Worm (Caenorhabditis elegans) whole organism, L4 larva: ENCODE data around the gene T02G5.3.

ENCODE experiments used
- D1046.2 ChIP-seq: fragments of 200-800 bp; sonication (Bioruptor generic); IDR thresholded peaks from 2 replicates; pipeline ENCODE4 v1.3.6; 2022; ENCODE audit warnings: missing genetic modification characterization, missing compliant biosample characterization
- F10B5.3 ChIP-seq: sonication (generic microtip); optimal IDR thresholded peaks from 2 replicates; lab custom pipeline; 2016; ENCODE audit warnings: mild to moderate bottlenecking, missing genetic modification characterization, missing compliant biosample characterization
- F26F4.8 ChIP-seq: fragments of 200-800 bp; sonication (Bioruptor generic); conservative IDR thresholded peaks from 2 replicates; pipeline ENCODE4 v1.3.6; 2022; ENCODE audit warnings: missing genetic modification characterization, missing compliant biosample characterization
- R02D3.7 ChIP-seq: fragments of 150-350 bp; sonication (generic microtip); optimal IDR thresholded peaks from 3 replicates; lab custom pipeline; 2014; ENCODE audit warnings: missing biosample characterization, missing genetic modification characterization
- T26A8.4 ChIP-seq: fragments of 200-800 bp; sonication (Bioruptor generic); IDR thresholded peaks from 2 replicates; pipeline ENCODE4 v1.3.6; 2022; ENCODE audit warnings: missing genetic modification characterization, missing compliant biosample characterization
- Y48G9A.11 ChIP-seq: fragments of 200-800 bp; sonication (Bioruptor generic); IDR thresholded peaks from 2 replicates; pipeline ENCODE4 v1.3.6; 2022; ENCODE audit warnings: missing genetic modification reagents, missing genetic modification characterization, missing compliant biosample characterization
- ZK337.2 ChIP-seq: fragments of 200-800 bp; sonication (Bioruptor generic); IDR thresholded peaks from 2 replicates; pipeline ENCODE4 v1.3.6; 2022; ENCODE audit warnings: missing genetic modification reagents, missing genetic modification characterization, missing compliant biosample characterization
- ZK546.5 ChIP-seq, 2 experiments: sonication (generic microtip); optimal IDR thresholded peaks; 2 replicates each; lab custom pipeline; 2017; ENCODE audit warnings: missing biosample characterization in 2 of 2, missing genetic modification characterization in 2 of 2
- aly-2 ChIP-seq: sonication (generic microtip); optimal IDR thresholded peaks from 2 replicates; lab custom pipeline; 2018; ENCODE audit warnings: missing biosample characterization, missing genetic modification characterization
- arid-1 ChIP-seq: fragments of 200-800 bp; sonication (Bioruptor generic); conservative IDR thresholded peaks from 2 replicates; pipeline ENCODE4 v1.3.6; 2022; ENCODE audit warnings: missing genetic modification reagents, missing genetic modification characterization, missing compliant biosample characterization
- ceh-44 ChIP-seq: fragments of 200-800 bp; sonication (Bioruptor generic); IDR thresholded peaks from 2 replicates; pipeline ENCODE4 v1.3.6; 2022; ENCODE audit warnings: missing genetic modification reagents, missing genetic modification characterization, missing compliant biosample characterization
- ceh-62 ChIP-seq: sonication (generic microtip); optimal IDR thresholded peaks from 2 replicates; lab custom pipeline; 2017; ENCODE audit warnings: missing biosample characterization, missing genetic modification characterization
- ces-1 ChIP-seq: fragments of 150-350 bp; sonication (generic microtip); optimal IDR thresholded peaks from 4 replicates; lab custom pipeline; 2014; ENCODE audit warnings: missing biosample characterization, missing genetic modification reagents, missing genetic modification characterization
- cey-2 ChIP-seq: sonication (generic microtip); optimal IDR thresholded peaks from 3 replicates; lab custom pipeline; 2017; ENCODE audit warnings: missing genetic modification characterization, mild to moderate bottlenecking, missing compliant biosample characterization, antibody characterized with exemption, borderline replicate concordance; ENCODE audit not compliant: insufficient read depth
- ctbp-1 ChIP-seq: fragments of 200-800 bp; sonication (Bioruptor generic); IDR thresholded peaks from 2 replicates; pipeline ENCODE4 v1.3.6; 2022; ENCODE audit warnings: missing genetic modification reagents, missing genetic modification characterization, missing compliant biosample characterization
- daf-12 ChIP-seq: fragments of 150-350 bp; optimal IDR thresholded peaks from 2 replicates; lab custom pipeline; 2014; ENCODE audit warnings: missing biosample characterization, missing genetic modification reagents, missing genetic modification characterization
- daf-16 ChIP-seq, 3 experiments: sonication (generic microtip); optimal IDR thresholded peaks; 2 replicates each; lab custom pipeline; 2016 to 2017; ENCODE audit warnings: missing genetic modification characterization in 3 of 3, missing genetic modification reagents in 3 of 3, mild to moderate bottlenecking in 2 of 3, missing compliant biosample characterization in 2 of 3, missing biosample characterization in 1 of 3, moderate library complexity in 1 of 3
- daf-19 ChIP-seq: fragments of 200-800 bp; sonication (Bioruptor generic); conservative IDR thresholded peaks from 2 replicates; pipeline ENCODE4 v1.3.6; 2022; ENCODE audit warnings: missing genetic modification characterization, missing compliant biosample characterization
- dmd-8 ChIP-seq: fragments of 200-800 bp; sonication (Bioruptor generic); IDR thresholded peaks from 2 replicates; pipeline ENCODE4 v1.3.6; 2022; ENCODE audit warnings: missing genetic modification characterization, missing compliant biosample characterization
- dmd-9 ChIP-seq: fragments of 200-800 bp; sonication (Bioruptor generic); IDR thresholded peaks from 2 replicates; pipeline ENCODE4 v1.3.6; 2022; ENCODE audit warnings: missing genetic modification reagents, missing genetic modification characterization, missing compliant biosample characterization
- duxl-1 ChIP-seq: sonication (generic microtip); optimal IDR thresholded peaks from 2 replicates; lab custom pipeline; 2016; ENCODE audit warnings: mild to moderate bottlenecking, missing genetic modification characterization, moderate library complexity, missing compliant biosample characterization; ENCODE audit not compliant: poor library complexity
- dve-1 ChIP-seq: sonication (generic microtip); optimal IDR thresholded peaks from 2 replicates; lab custom pipeline; 2017; ENCODE audit warnings: antibody characterized with exemption, mild to moderate bottlenecking, missing genetic modification characterization, missing compliant biosample characterization; ENCODE audit not compliant: insufficient read depth
- egl-43 ChIP-seq: fragments of 200-800 bp; sonication (Bioruptor generic); IDR thresholded peaks from 2 replicates; pipeline ENCODE4 v1.3.6; 2022; ENCODE audit warnings: missing genetic modification reagents, missing genetic modification characterization, missing compliant biosample characterization
- fos-1 ChIP-seq: fragments of 150-350 bp; optimal IDR thresholded peaks from 2 replicates; lab custom pipeline; 2014; ENCODE audit warnings: missing biosample characterization, missing genetic modification characterization
- gei-8 ChIP-seq: fragments of 200-800 bp; sonication (Bioruptor generic); optimal IDR thresholded peaks from 2 replicates; lab custom pipeline; 2018; ENCODE audit warnings: mild to moderate bottlenecking, missing genetic modification characterization, missing compliant biosample characterization
- hif-1 ChIP-seq, 2 experiments: sonication (generic microtip); optimal IDR thresholded peaks; 2 replicates each; lab custom pipeline; 2016 to 2017; ENCODE audit warnings: missing compliant biosample characterization in 2 of 2, missing genetic modification characterization in 2 of 2, missing genetic modification reagents in 2 of 2, missing genotype in 2 of 2, mild to moderate bottlenecking in 1 of 2
- hlh-11 ChIP-seq: fragments of 200-800 bp; sonication (Bioruptor generic); optimal IDR thresholded peaks from 2 replicates; lab custom pipeline; 2018; ENCODE audit warnings: mild to moderate bottlenecking, missing genetic modification characterization, missing compliant biosample characterization
- hmg-1.1 ChIP-seq: fragments of 200-800 bp; sonication (Bioruptor generic); IDR thresholded peaks from 2 replicates; pipeline ENCODE4 v1.3.6; 2022; ENCODE audit warnings: missing genetic modification reagents, missing genetic modification characterization, missing compliant biosample characterization
- jun-1 ChIP-seq: fragments of 150-350 bp; optimal IDR thresholded peaks from 2 replicates; lab custom pipeline; 2014; ENCODE audit warnings: missing biosample characterization, missing genetic modification reagents, missing genetic modification characterization
- lin-1 ChIP-seq: fragments of 200-800 bp; sonication (Bioruptor generic); IDR thresholded peaks from 2 replicates; pipeline ENCODE4 v1.3.6; 2022; ENCODE audit warnings: missing genetic modification reagents, missing genetic modification characterization, missing compliant biosample characterization
- lin-29 ChIP-seq: fragments of 200-800 bp; sonication (Bioruptor generic); IDR thresholded peaks from 2 replicates; pipeline ENCODE4 v1.3.6; 2022; ENCODE audit warnings: missing genetic modification reagents, missing genetic modification characterization, missing compliant biosample characterization
- lin-38 ChIP-seq: fragments of 200-800 bp; sonication (Bioruptor generic); IDR thresholded peaks from 2 replicates; pipeline ENCODE4 v1.3.6; 2022; ENCODE audit warnings: missing genetic modification reagents, missing genetic modification characterization, missing compliant biosample characterization
- lir-3 ChIP-seq: sonication (generic microtip); optimal IDR thresholded peaks from 2 replicates; lab custom pipeline; 2016; ENCODE audit warnings: mild to moderate bottlenecking, missing genetic modification characterization, missing compliant biosample characterization
- madf-5 ChIP-seq, 2 experiments: fragments of 200-800 bp; sonication (Bioruptor generic); IDR thresholded peaks; 2 replicates each; pipeline ENCODE4 v1.3.6; 2022; ENCODE audit warnings: missing compliant biosample characterization in 2 of 2, missing genetic modification characterization in 2 of 2
- madf-9 ChIP-seq: fragments of 200-800 bp; sonication (Bioruptor generic); conservative IDR thresholded peaks from 2 replicates; pipeline ENCODE4 v1.3.6; 2022; ENCODE audit warnings: missing genetic modification reagents, missing genetic modification characterization, missing compliant biosample characterization
- mep-1 ChIP-seq: fragments of 150-350 bp; sonication (generic microtip); optimal IDR thresholded peaks from 3 replicates; lab custom pipeline; 2014; ENCODE audit warnings: missing biosample characterization, missing genetic modification characterization
- nhr-10 ChIP-seq: fragments of 150-350 bp; optimal IDR thresholded peaks from 2 replicates; lab custom pipeline; 2014; ENCODE audit warnings: missing biosample characterization, missing genetic modification characterization
- nhr-25 ChIP-seq: sonication (generic microtip); optimal IDR thresholded peaks from 2 replicates; lab custom pipeline; 2017; ENCODE audit warnings: missing genetic modification characterization, mild to moderate bottlenecking, missing compliant biosample characterization, antibody characterized with exemption, moderate library complexity, borderline replicate concordance; ENCODE audit not compliant: insufficient read depth
- nhr-28 ChIP-seq: fragments of 150-350 bp; optimal IDR thresholded peaks from 2 replicates; lab custom pipeline; 2014; ENCODE audit warnings: missing biosample characterization, missing genetic modification characterization
- nhr-42 ChIP-seq: fragments of 200-800 bp; sonication (Bioruptor generic); IDR thresholded peaks from 2 replicates; pipeline ENCODE4 v1.3.6; 2022; ENCODE audit warnings: missing genetic modification characterization, missing compliant biosample characterization
- nhr-48 ChIP-seq: sonication (generic microtip); optimal IDR thresholded peaks from 2 replicates; lab custom pipeline; 2016; ENCODE audit warnings: mild to moderate bottlenecking, missing genetic modification characterization, missing compliant biosample characterization
- pha-4 ChIP-seq, 2 experiments: fragments of 150-350 bp in 1 of 2; fragments of 200-800 bp in 1 of 2; sonication (Bioruptor generic) in 1 of 2; IDR thresholded peaks in 1 of 2; optimal IDR thresholded peaks in 1 of 2; 2 replicates each; pipeline versions ENCODE4 v1.3.6 to Lab custom; 2014 to 2022; ENCODE audit warnings: missing genetic modification characterization in 2 of 2, missing genetic modification reagents in 2 of 2, missing biosample characterization in 1 of 2, missing compliant biosample characterization in 1 of 2
- saeg-2 ChIP-seq: fragments of 200-800 bp; sonication (Bioruptor generic); IDR thresholded peaks from 2 replicates; pipeline ENCODE4 v1.3.6; 2022; ENCODE audit warnings: missing genetic modification reagents, missing genetic modification characterization, missing compliant biosample characterization
- snpc-4 ChIP-seq: fragments of 150-350 bp; optimal IDR thresholded peaks from 2 replicates; lab custom pipeline; 2014; ENCODE audit warnings: missing biosample characterization, missing genetic modification characterization
- spr-3 ChIP-seq: fragments of 200-800 bp; sonication (Bioruptor generic); optimal IDR thresholded peaks from 2 replicates; lab custom pipeline; 2018; ENCODE audit warnings: mild to moderate bottlenecking, missing genetic modification characterization, missing compliant biosample characterization
- tra-1 ChIP-seq: fragments of 200-800 bp; sonication (Bioruptor generic); IDR thresholded peaks from 2 replicates; pipeline ENCODE4 v1.3.6; 2022; ENCODE audit warnings: missing genetic modification reagents, missing genetic modification characterization, missing compliant biosample characterization
- zfp-3 ChIP-seq: fragments of 200-800 bp; sonication (Bioruptor generic); conservative IDR thresholded peaks from 2 replicates; pipeline ENCODE4 v1.3.6; 2022; ENCODE audit warnings: missing genetic modification reagents, missing genetic modification characterization, missing compliant biosample characterization

Gene T02G5.3

DNA sequence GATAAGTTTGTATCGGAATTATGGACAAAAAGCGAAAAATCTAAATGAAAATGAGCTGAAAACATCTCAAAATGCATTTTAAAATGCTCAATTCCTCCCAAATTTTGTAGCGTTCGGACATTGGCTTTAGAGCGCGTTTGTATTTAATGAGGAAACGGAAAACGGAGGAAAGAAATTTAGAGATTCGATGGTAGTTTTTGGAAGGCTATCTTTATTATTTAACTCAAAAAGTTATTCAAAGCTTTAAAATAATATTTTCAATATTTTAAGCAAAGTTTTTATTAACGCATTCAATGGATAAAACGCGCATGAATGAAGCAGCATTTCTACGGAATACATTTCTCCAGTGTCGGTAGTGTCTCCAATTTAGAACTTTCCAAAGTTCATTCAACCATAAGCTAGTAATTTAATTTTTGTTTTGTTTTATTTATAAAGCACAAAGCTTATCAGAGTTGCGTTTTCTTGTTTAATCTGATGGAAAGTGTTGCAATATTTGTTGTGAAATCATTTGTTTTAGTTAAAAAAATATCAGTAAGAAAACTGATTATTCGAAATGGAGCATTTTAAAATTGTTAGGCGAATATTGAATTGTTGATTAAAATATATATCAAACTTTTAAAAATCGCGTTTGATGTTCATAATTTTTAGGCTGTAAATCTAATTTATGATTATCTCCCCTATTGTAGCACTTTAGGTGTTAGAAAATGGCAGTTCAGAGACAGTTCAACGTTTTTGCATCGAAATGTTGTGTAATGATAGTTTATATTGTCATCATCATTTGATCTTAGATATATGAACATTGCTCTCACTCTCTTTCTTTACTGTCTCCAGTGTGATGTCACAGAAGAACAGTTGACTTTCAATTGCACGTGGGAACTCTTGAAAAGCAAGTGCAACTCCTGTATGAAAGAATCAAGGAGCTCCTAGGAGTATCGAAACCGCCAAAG lies 20.3 kb upstream of the T02G5.3 start:
- TF ChIP-seq daf-16 (GFP tag; optimal IDR thresholded peaks at IDR 0.05; lab: Kevin White, UChicago) (no peak), daf-16 (tag; optimal IDR thresholded peaks at IDR 0.05; lab: Kevin White, UChicago) (peak; percentile 59), nhr-42 (GFP tag; lab: Robert Waterston, UW) (no peak), cey-2 (tag; lab: Kevin White, UChicago) (no peak), R02D3.7 (tag; lab: Kevin White, UChicago) (no peak), saeg-2 (no peak), daf-19 (no peak), nhr-25 (tag; lab: Kevin White, UChicago) (no peak), lin-29 (GFP tag; lab: Robert Waterston, UW) (no peak), nhr-10 (peak; percentile 75), ZK337.2 (GFP tag; lab: Robert Waterston, UW) (no peak), zfp-3 (GFP tag; lab: Robert Waterston, UW) (no peak), pha-4 (GFP tag; IDR thresholded peaks at IDR 0.05; lab: Robert Waterston, UW) (no peak), pha-4 (tag; optimal IDR thresholded peaks at IDR 0.05; lab: Kevin White, UChicago) (peak; percentile 35), nhr-28 (tag; lab: Kevin White, UChicago) (peak; percentile 65), ceh-62 (tag; lab: Kevin White, UChicago) (no peak), duxl-1 (no peak), madf-9 (no peak), daf-12 (tag; lab: Kevin White, UChicago) (no peak), fos-1 (tag; lab: Kevin White, UChicago) (no peak), lin-38 (GFP tag; lab: Robert Waterston, UW) (peak; percentile 89), spr-3 (no peak), hmg-1.1 (GFP tag; lab: Robert Waterston, UW) (0 out of 2 replicates have a peak, but pooled peaks have one; percentile 23), hlh-11 (tag; lab: Kevin White, UChicago) (peak; percentile 78), ZK546.5 (tag; optimal IDR thresholded peaks at IDR 0.05; lab: Kevin White, UChicago) (no peak), lir-3 (tag; lab: Kevin White, UChicago) (no peak), egl-43 (GFP tag; lab: Robert Waterston, UW) (no peak), hif-1 (tag; optimal IDR thresholded peaks at IDR 0.05; lab: Kevin White, UChicago) (peak in 1 of 2 experiments; percentile 72), D1046.2 (no peak), mep-1 (peak; percentile 57), jun-1 (tag; lab: Kevin White, UChicago) (no peak), ceh-44 (GFP tag; lab: Robert Waterston, UW) (no peak), dmd-8 (GFP tag; lab: Robert Waterston, UW) (no peak), madf-5 (GFP tag; IDR thresholded peaks at IDR 0.05; lab: Robert Waterston, UW) (no peak), T26A8.4 (no peak), ctbp-1 (GFP tag; lab: Robert Waterston, UW) (no peak), snpc-4 (tag; lab: Kevin White, UChicago) (no peak), ces-1 (GFP tag; lab: Kevin White, UChicago) (no peak), F10B5.3 (tag; lab: Kevin White, UChicago) (no peak), F26F4.8 (no peak), nhr-48 (peak; percentile 32), lin-1 (GFP tag; lab: Robert Waterston, UW) (peak; percentile 68; the same call in 1 of the 2 replicates), dmd-9 (GFP tag; lab: Robert Waterston, UW) (no peak), Y48G9A.11 (GFP tag; lab: Robert Waterston, UW) (no peak), aly-2 (tag; lab: Kevin White, UChicago) (no peak), arid-1 (GFP tag; lab: Robert Waterston, UW) (no peak), gei-8 (no peak), dve-1 (peak; percentile 80), tra-1 (GFP tag; lab: Robert Waterston, UW) (peak; percentile 69; the same call in 1 of the 2 replicates)
